Worm (Caenorhabditis elegans) whole organism, early embryonic: ENCODE measurements around the gene rsp-1.

Experiments
- B0310.2 ChIP-seq: sonication (generic microtip); optimal IDR thresholded peaks from 2 replicates; lab custom pipeline; 2016; ENCODE audit warnings: mild to moderate bottlenecking, missing genetic modification characterization, missing compliant biosample characterization
- F13C5.2 ChIP-seq: sonication (generic microtip); optimal IDR thresholded peaks from 2 replicates; lab custom pipeline; 2017; ENCODE audit warnings: mild to moderate bottlenecking, missing genetic modification characterization, inconsistent platforms, missing compliant biosample characterization
- aly-1 ChIP-seq: sonication (generic microtip); optimal IDR thresholded peaks from 2 replicates; lab custom pipeline; 2016; ENCODE audit warnings: missing genetic modification characterization, missing compliant biosample characterization
- ama-1 ChIP-seq: fragments of 150-350 bp; optimal IDR thresholded peaks from 2 replicates; lab custom pipeline; 2014
- ceh-13 ChIP-seq: fragments of 200-800 bp; sonication (Bioruptor generic); optimal IDR thresholded peaks from 2 replicates; lab custom pipeline; 2018; ENCODE audit warnings: mild to moderate bottlenecking, missing genetic modification characterization, missing compliant biosample characterization
- ceh-36 ChIP-seq: sonication (generic microtip); optimal IDR thresholded peaks from 2 replicates; lab custom pipeline; 2016; ENCODE audit warnings: missing genetic modification characterization, inconsistent platforms, missing compliant biosample characterization
- ets-7 ChIP-seq: sonication (generic microtip); optimal IDR thresholded peaks from 2 replicates; lab custom pipeline; 2016; ENCODE audit warnings: missing genotype, missing genetic modification characterization, missing compliant biosample characterization
- flt-1 ChIP-seq: fragments of 200-800 bp; sonication (Bioruptor generic); IDR thresholded peaks from 2 replicates; pipeline ENCODE4 v1.3.6; 2022; ENCODE audit warnings: missing genetic modification characterization, missing compliant biosample characterization
- hmbx-1 ChIP-seq: sonication (generic microtip); optimal IDR thresholded peaks from 2 replicates; lab custom pipeline; 2016; ENCODE audit warnings: mild to moderate bottlenecking, missing genetic modification characterization, missing compliant biosample characterization
- hmg-4 ChIP-seq: fragments of 200-800 bp; sonication (Bioruptor generic); optimal IDR thresholded peaks from 2 replicates; lab custom pipeline; 2018; ENCODE audit warnings: mild to moderate bottlenecking, missing genetic modification characterization, missing compliant biosample characterization
- hnd-1 ChIP-seq: sonication (generic microtip); optimal IDR thresholded peaks from 2 replicates; lab custom pipeline; 2016; ENCODE audit warnings: missing genetic modification characterization, missing compliant biosample characterization
- pes-1 ChIP-seq: fragments of 200-800 bp; sonication (Bioruptor generic); IDR thresholded peaks from 2 replicates; pipeline ENCODE4 v1.3.6; 2022; ENCODE audit warnings: missing genetic modification reagents, missing genetic modification characterization, missing compliant biosample characterization
- scrt-1 ChIP-seq: fragments of 200-800 bp; sonication (Bioruptor generic); IDR thresholded peaks from 2 replicates; pipeline ENCODE4 v1.3.6; 2022; ENCODE audit warnings: missing genetic modification characterization, missing compliant biosample characterization
- sea-1 ChIP-seq: fragments of 200-800 bp; sonication (Bioruptor generic); conservative IDR thresholded peaks from 2 replicates; pipeline ENCODE4 v1.3.6; 2022; ENCODE audit warnings: missing genetic modification characterization, missing compliant biosample characterization
- tbx-11 ChIP-seq: fragments of 200-800 bp; sonication (Bioruptor generic); IDR thresholded peaks from 2 replicates; pipeline ENCODE4 v1.3.6; 2022; ENCODE audit warnings: missing genetic modification characterization, missing compliant biosample characterization
- tbx-37 ChIP-seq: fragments of 200-800 bp; sonication (Bioruptor generic); conservative IDR thresholded peaks from 2 replicates; pipeline ENCODE4 v1.3.6; 2022; ENCODE audit warnings: missing genetic modification reagents, missing genetic modification characterization, missing compliant biosample characterization
- tra-4 ChIP-seq: sonication (generic microtip); optimal IDR thresholded peaks from 2 replicates; lab custom pipeline; 2017; ENCODE audit warnings: missing genetic modification characterization, missing compliant biosample characterization

Gene rsp-1

DNA sequence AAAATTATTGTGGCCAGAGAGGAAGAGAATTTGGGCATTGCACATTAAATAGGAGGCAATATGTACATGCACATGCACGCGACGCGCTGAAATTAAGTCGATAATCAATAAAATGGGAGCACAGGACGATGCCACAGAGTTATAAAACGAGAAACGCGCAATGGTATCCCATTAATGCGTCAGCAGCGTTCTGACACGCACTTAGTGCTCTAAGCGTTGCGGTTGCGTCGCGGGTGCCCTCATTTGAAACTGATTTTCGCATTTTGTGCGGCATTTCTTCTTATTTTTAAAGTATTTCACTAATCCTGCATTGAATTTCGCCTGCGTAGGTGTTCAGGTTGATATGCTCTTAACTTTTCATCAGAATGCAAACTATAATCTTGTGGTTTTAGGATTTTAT is at the start of gene rsp-1:
rsp-1 (plus strand) TSS at position 338 of the 400 bp plus-strand sequence.
- TF ChIP-seq ets-7 (tag; lab: Kevin White, UChicago) = no peak
- TF ChIP-seq sea-1 (GFP tag; lab: Robert Waterston, UW) = no peak
- TF ChIP-seq hnd-1 (tag; lab: Kevin White, UChicago) = no peak
- TF ChIP-seq hmg-4 (GFP tag; lab: Kevin White, UChicago) = peak; percentile 55
- TF ChIP-seq ceh-36 (tag; lab: Kevin White, UChicago) = peak; percentile 62
- TF ChIP-seq tbx-11 (GFP tag; lab: Robert Waterston, UW) = no peak
- TF ChIP-seq hmbx-1 (tag; lab: Kevin White, UChicago) = no peak
- no peak for TF ChIP-seq ama-1 (lab: Kevin White, UChicago)
- no peak for TF ChIP-seq B0310.2 (tag; lab: Kevin White, UChicago)
- no peak for TF ChIP-seq flt-1 (GFP tag; lab: Robert Waterston, UW)
- no peak for TF ChIP-seq ceh-13
- TF ChIP-seq pes-1 (GFP tag; lab: Robert Waterston, UW) = peak; percentile 54; the same call in 1 of the 2 replicates
- peak; percentile 4 for TF ChIP-seq F13C5.2
- peak; percentile 73 for TF ChIP-seq aly-1
- TF ChIP-seq scrt-1 = peak; percentile 48; the same call in 1 of the 2 replicates
- 0 out of 2 replicates have a peak, but pooled peaks have one; percentile 8 for TF ChIP-seq tbx-37 (GFP tag; lab: Robert Waterston, UW)
- TF ChIP-seq tra-4 = peak; percentile 30

DNA sequence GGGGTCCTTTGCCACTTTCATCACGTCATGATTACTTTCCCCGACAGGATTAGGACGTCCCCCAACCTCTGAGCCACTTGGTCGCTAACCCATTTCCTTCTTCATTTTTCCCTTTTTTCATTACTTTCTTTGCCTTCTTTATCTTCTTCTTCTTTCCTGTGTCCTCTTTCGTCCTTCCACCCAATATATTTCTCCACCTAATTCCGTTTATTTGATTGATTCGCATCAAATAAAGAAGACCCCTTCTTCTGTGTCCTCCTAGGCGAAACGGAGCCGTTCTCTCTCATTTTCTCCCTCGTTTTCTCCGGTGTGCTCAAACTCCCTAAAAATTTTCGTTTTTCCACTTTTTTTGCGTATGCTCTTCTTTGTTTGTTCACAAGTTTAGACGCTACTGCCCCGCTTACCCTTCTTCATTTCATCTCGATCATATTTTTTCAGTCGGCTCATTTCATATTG is 43.5 kb upstream of the rsp-1 start, which contains the start of gene C05D12.7:
C05D12.7 (plus strand) TSS at position 406 of the 456 bp plus-strand sequence.
- no peak for TF ChIP-seq tbx-11 (GFP tag; lab: Robert Waterston, UW)
- no peak for TF ChIP-seq ceh-36 (tag; lab: Kevin White, UChicago)
- TF ChIP-seq ama-1 (lab: Kevin White, UChicago) = no peak
- TF ChIP-seq tbx-37 (GFP tag; lab: Robert Waterston, UW) = no peak
- no peak for TF ChIP-seq hnd-1 (tag; lab: Kevin White, UChicago)
- no peak for TF ChIP-seq hmg-4 (GFP tag; lab: Kevin White, UChicago)
- no peak for TF ChIP-seq sea-1 (GFP tag; lab: Robert Waterston, UW)
- TF ChIP-seq tra-4 = no peak
- no peak for TF ChIP-seq aly-1
- TF ChIP-seq F13C5.2 = no peak
- no peak for TF ChIP-seq pes-1 (GFP tag; lab: Robert Waterston, UW)
- TF ChIP-seq scrt-1 = no peak

DNA sequence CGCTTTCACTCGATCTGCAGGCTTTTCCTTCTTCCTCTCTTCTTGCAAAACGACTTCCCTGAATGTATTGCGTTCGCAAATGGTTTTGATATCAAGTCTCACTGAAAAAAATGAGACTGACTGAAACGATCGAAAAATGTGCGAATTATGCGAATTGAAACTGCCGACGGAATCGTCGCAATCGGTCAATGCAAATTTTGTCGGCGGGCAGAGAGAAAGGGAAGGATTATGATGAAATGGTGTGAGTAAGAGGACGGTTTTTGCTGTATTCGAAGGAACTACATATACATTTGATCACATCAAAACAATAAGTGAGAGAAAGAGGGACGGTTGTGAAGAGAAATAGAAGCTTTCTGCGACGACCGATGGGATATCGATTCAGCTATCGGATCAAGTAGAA is 37.5 kb upstream of the rsp-1 start, which contains the start of gene C05D12.1:
C05D12.1 (minus strand) TSS at position 101 of the 400 bp plus-strand sequence.
- no peak for TF ChIP-seq pes-1 (GFP tag; lab: Robert Waterston, UW)
- TF ChIP-seq tra-4 = no peak
- TF ChIP-seq scrt-1 = no peak
- no peak for TF ChIP-seq tbx-11 (GFP tag; lab: Robert Waterston, UW)
- no peak for TF ChIP-seq ceh-36 (tag; lab: Kevin White, UChicago)
- TF ChIP-seq F13C5.2 = no peak
- TF ChIP-seq ama-1 (lab: Kevin White, UChicago) = no peak
- TF ChIP-seq hmbx-1 (tag; lab: Kevin White, UChicago) = no peak
- no peak for TF ChIP-seq hmg-4 (GFP tag; lab: Kevin White, UChicago)
- no peak for TF ChIP-seq tbx-37 (GFP tag; lab: Robert Waterston, UW)
- TF ChIP-seq ceh-13 = no peak
- TF ChIP-seq hnd-1 (tag; lab: Kevin White, UChicago) = no peak
- TF ChIP-seq sea-1 (GFP tag; lab: Robert Waterston, UW) = no peak
- TF ChIP-seq flt-1 (GFP tag; lab: Robert Waterston, UW) = no peak
- TF ChIP-seq aly-1 = no peak
- TF ChIP-seq ets-7 (tag; lab: Kevin White, UChicago) = no peak
- no peak for TF ChIP-seq B0310.2 (tag; lab: Kevin White, UChicago)

DNA sequence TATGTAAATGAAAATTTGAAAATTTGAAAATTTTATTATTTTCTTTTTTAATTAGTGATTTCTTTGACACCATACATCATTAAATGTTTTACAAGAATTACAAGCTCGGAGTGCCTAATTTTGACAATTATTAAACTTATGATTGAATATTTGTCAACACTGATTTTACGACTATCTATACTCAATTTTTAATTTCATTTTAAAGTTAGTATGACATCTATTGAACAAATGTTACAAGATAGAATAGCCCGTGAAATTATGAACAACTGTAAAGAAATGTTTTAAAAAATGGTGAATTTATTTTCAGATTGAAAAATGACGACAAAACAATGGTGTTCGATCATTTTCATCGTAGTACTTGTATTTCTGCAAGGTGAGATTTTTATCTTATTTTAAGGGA is 35.2 kb upstream of the rsp-1 start, which contains the start of gene C05D12.2:
C05D12.2 (plus strand) TSS at position 301 of the 400 bp plus-strand sequence.
- TF ChIP-seq ceh-36 (tag; lab: Kevin White, UChicago) (no peak), flt-1 (GFP tag; lab: Robert Waterston, UW) (no peak), tbx-37 (GFP tag; lab: Robert Waterston, UW) (no peak), ama-1 (lab: Kevin White, UChicago) (no peak), tra-4 (no peak), sea-1 (GFP tag; lab: Robert Waterston, UW) (no peak), hmg-4 (GFP tag; lab: Kevin White, UChicago) (no peak), ets-7 (tag; lab: Kevin White, UChicago) (no peak), aly-1 (no peak), B0310.2 (tag; lab: Kevin White, UChicago) (no peak), F13C5.2 (no peak)

DNA sequence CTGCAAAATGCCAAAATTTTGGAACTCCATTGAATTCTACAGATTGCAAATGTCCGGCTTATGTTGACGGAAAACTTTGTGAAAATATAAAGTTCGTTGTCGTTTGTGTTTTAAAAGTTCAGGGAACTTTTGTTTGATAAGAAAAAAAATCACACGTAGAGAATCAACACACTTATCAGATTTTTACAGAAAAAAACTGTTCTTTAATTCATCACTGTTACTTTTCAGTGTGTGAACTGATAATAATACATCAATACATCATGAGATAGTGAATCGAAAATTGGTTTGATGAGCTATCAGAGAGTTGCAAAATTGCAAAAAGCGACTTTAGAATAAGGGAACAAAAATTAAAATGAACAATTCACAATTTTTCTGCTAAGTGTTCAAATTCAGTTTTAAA is 34.7 kb upstream of the rsp-1 start:
- TF ChIP-seq flt-1 (GFP tag; lab: Robert Waterston, UW) (no peak), sea-1 (GFP tag; lab: Robert Waterston, UW) (no peak), tra-4 (no peak), ceh-13 (no peak), tbx-11 (GFP tag; lab: Robert Waterston, UW) (no peak), scrt-1 (no peak), tbx-37 (GFP tag; lab: Robert Waterston, UW) (no peak), pes-1 (GFP tag; lab: Robert Waterston, UW) (no peak), ets-7 (tag; lab: Kevin White, UChicago) (no peak), aly-1 (no peak), B0310.2 (tag; lab: Kevin White, UChicago) (no peak), hmg-4 (GFP tag; lab: Kevin White, UChicago) (no peak), hnd-1 (tag; lab: Kevin White, UChicago) (no peak), F13C5.2 (no peak), ceh-36 (tag; lab: Kevin White, UChicago) (no peak), hmbx-1 (tag; lab: Kevin White, UChicago) (no peak)

DNA sequence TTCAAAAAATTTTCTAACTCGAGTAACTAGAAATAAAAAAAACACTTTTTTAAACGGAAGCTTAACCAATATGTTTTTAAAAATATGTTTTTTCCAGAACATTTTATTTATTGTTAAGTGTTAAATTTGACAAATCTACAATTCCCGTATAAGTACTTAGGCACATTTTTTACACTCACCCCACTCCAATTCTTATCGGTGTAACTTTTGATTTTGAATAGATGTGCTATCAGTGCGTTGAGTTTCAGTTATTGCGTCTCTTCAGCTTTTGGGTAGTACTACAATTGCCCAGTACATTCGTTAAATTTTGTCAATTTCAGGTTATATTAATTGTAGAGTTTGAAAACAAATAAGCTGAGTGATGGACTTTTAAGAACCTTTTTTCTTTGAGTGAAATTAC is 29.1 kb upstream of the rsp-1 start:
- TF ChIP-seq ets-7 (tag; lab: Kevin White, UChicago) (no peak), tra-4 (no peak), ama-1 (lab: Kevin White, UChicago) (no peak), tbx-37 (GFP tag; lab: Robert Waterston, UW) (no peak), F13C5.2 (no peak), hmg-4 (GFP tag; lab: Kevin White, UChicago) (no peak), B0310.2 (tag; lab: Kevin White, UChicago) (no peak), scrt-1 (no peak), ceh-36 (tag; lab: Kevin White, UChicago) (no peak)
